Worm (Caenorhabditis elegans) whole organism, L4 larva: ENCODE measurements around the gene ugt-14.
A peak's percentile ranks its signal among the peaks of the same experiment; 100 is the strongest.

Source experiments
- F10B5.3 ChIP-seq: sonication (generic microtip); optimal IDR thresholded peaks from 2 replicates; lab custom pipeline; 2016; ENCODE audit warnings: mild to moderate bottlenecking, missing genetic modification characterization, missing compliant biosample characterization
- F26F4.8 ChIP-seq: fragments of 200-800 bp; sonication (Bioruptor generic); conservative IDR thresholded peaks from 2 replicates; pipeline ENCODE4 v1.3.6; 2022; ENCODE audit warnings: missing genetic modification characterization, missing compliant biosample characterization
- F44E2.7 ChIP-seq: fragments of 200-800 bp; sonication (Bioruptor generic); IDR thresholded peaks from 2 replicates; pipeline ENCODE4 v2.1.2; 2022; ENCODE audit warnings: missing genetic modification characterization, missing compliant biosample characterization
- R02D3.7 ChIP-seq: fragments of 150-350 bp; sonication (generic microtip); optimal IDR thresholded peaks from 3 replicates; lab custom pipeline; 2014; ENCODE audit warnings: missing biosample characterization, missing genetic modification characterization
- Y105C5A.15 ChIP-seq: fragments of 200-800 bp; sonication (Bioruptor generic); IDR thresholded peaks from 2 replicates; pipeline ENCODE4 v1.3.6; 2022; ENCODE audit warnings: missing genetic modification characterization, missing compliant biosample characterization
- Y48G9A.11 ChIP-seq: fragments of 200-800 bp; sonication (Bioruptor generic); IDR thresholded peaks from 2 replicates; pipeline ENCODE4 v1.3.6; 2022; ENCODE audit warnings: missing genetic modification reagents, missing genetic modification characterization, missing compliant biosample characterization
- Y5F2A.4 ChIP-seq: fragments of 200-800 bp; sonication (Bioruptor generic); optimal IDR thresholded peaks from 2 replicates; lab custom pipeline; 2018; ENCODE audit warnings: mild to moderate bottlenecking, missing genetic modification characterization, missing compliant biosample characterization
- aha-1 ChIP-seq: fragments of 150-350 bp; peaks from one replicate; lab custom pipeline; 2014; ENCODE audit warnings: missing biosample characterization, missing genetic modification characterization
- arid-1 ChIP-seq: fragments of 200-800 bp; sonication (Bioruptor generic); conservative IDR thresholded peaks from 2 replicates; pipeline ENCODE4 v1.3.6; 2022; ENCODE audit warnings: missing genetic modification reagents, missing genetic modification characterization, missing compliant biosample characterization
- attf-4 ChIP-seq: sonication (generic microtip); optimal IDR thresholded peaks from 3 replicates; lab custom pipeline; 2017; ENCODE audit warnings: missing biosample characterization, missing genetic modification characterization
- ceh-82 ChIP-seq: sonication (generic microtip); optimal IDR thresholded peaks from 2 replicates; lab custom pipeline; 2017; ENCODE audit warnings: missing biosample characterization, missing genetic modification characterization
- daf-16 ChIP-seq, 3 experiments: sonication (generic microtip); optimal IDR thresholded peaks; 2 replicates each; lab custom pipeline; 2016 to 2017; ENCODE audit warnings: missing genetic modification characterization in 3 of 3, missing genetic modification reagents in 3 of 3, mild to moderate bottlenecking in 2 of 3, missing compliant biosample characterization in 2 of 3, missing biosample characterization in 1 of 3, moderate library complexity in 1 of 3
- daf-8 ChIP-seq: fragments of 200-800 bp; sonication (Bioruptor generic); IDR thresholded peaks from 2 replicates; pipeline ENCODE4 v1.3.6; 2022; ENCODE audit warnings: missing genetic modification characterization, missing compliant biosample characterization
- dmd-6 ChIP-seq: fragments of 200-800 bp; sonication (Bioruptor generic); IDR thresholded peaks from 2 replicates; pipeline ENCODE4 v1.3.6; 2022; ENCODE audit warnings: missing genetic modification reagents, missing genetic modification characterization, missing compliant biosample characterization
- dve-1 ChIP-seq: sonication (generic microtip); optimal IDR thresholded peaks from 2 replicates; lab custom pipeline; 2017; ENCODE audit warnings: antibody characterized with exemption, mild to moderate bottlenecking, missing genetic modification characterization, missing compliant biosample characterization; ENCODE audit not compliant: insufficient read depth
- egl-27 ChIP-seq: sonication (generic microtip); optimal IDR thresholded peaks from 3 replicates; lab custom pipeline; 2017; ENCODE audit warnings: missing biosample characterization, missing genetic modification reagents, missing genetic modification characterization
- fos-1 ChIP-seq: fragments of 150-350 bp; optimal IDR thresholded peaks from 2 replicates; lab custom pipeline; 2014; ENCODE audit warnings: missing biosample characterization, missing genetic modification characterization
- hlh-11 ChIP-seq: fragments of 200-800 bp; sonication (Bioruptor generic); optimal IDR thresholded peaks from 2 replicates; lab custom pipeline; 2018; ENCODE audit warnings: mild to moderate bottlenecking, missing genetic modification characterization, missing compliant biosample characterization
- hlh-30 ChIP-seq: sonication (generic microtip); optimal IDR thresholded peaks from 2 replicates; lab custom pipeline; 2017; ENCODE audit warnings: antibody characterized with exemption, mild to moderate bottlenecking, missing genetic modification characterization, missing compliant biosample characterization; ENCODE audit not compliant: insufficient read depth
- lin-1 ChIP-seq: fragments of 200-800 bp; sonication (Bioruptor generic); IDR thresholded peaks from 2 replicates; pipeline ENCODE4 v1.3.6; 2022; ENCODE audit warnings: missing genetic modification reagents, missing genetic modification characterization, missing compliant biosample characterization
- madf-9 ChIP-seq: fragments of 200-800 bp; sonication (Bioruptor generic); conservative IDR thresholded peaks from 2 replicates; pipeline ENCODE4 v1.3.6; 2022; ENCODE audit warnings: missing genetic modification reagents, missing genetic modification characterization, missing compliant biosample characterization
- mdl-1 ChIP-seq, 2 experiments: fragments of 150-350 bp in 1 of 2; sonication (generic microtip) in 1 of 2; optimal IDR thresholded peaks; 2 replicates each; lab custom pipeline; 2014 to 2017; ENCODE audit warnings: missing biosample characterization in 2 of 2, missing genetic modification characterization in 2 of 2
- mdt-29 ChIP-seq: fragments of 200-800 bp; sonication (Bioruptor generic); IDR thresholded peaks from 2 replicates; pipeline ENCODE4 v1.3.6; 2022; ENCODE audit warnings: missing genetic modification reagents, missing genetic modification characterization, missing compliant biosample characterization
- mes-2 ChIP-seq: sonication (generic microtip); optimal IDR thresholded peaks from 2 replicates; lab custom pipeline; 2016; ENCODE audit warnings: missing genotype, mild to moderate bottlenecking, missing genetic modification characterization, missing compliant biosample characterization; ENCODE audit not compliant: poor library complexity, severe bottlenecking
- nhr-25 ChIP-seq: sonication (generic microtip); optimal IDR thresholded peaks from 2 replicates; lab custom pipeline; 2017; ENCODE audit warnings: missing genetic modification characterization, mild to moderate bottlenecking, missing compliant biosample characterization, antibody characterized with exemption, moderate library complexity, borderline replicate concordance; ENCODE audit not compliant: insufficient read depth
- nhr-28 ChIP-seq: fragments of 150-350 bp; optimal IDR thresholded peaks from 2 replicates; lab custom pipeline; 2014; ENCODE audit warnings: missing biosample characterization, missing genetic modification characterization
- nhr-41 ChIP-seq: fragments of 200-800 bp; sonication (Bioruptor generic); IDR thresholded peaks from 2 replicates; pipeline ENCODE4 v1.3.6; 2022; ENCODE audit warnings: missing genetic modification reagents, missing genetic modification characterization, missing compliant biosample characterization
- nhr-48 ChIP-seq: sonication (generic microtip); optimal IDR thresholded peaks from 2 replicates; lab custom pipeline; 2016; ENCODE audit warnings: mild to moderate bottlenecking, missing genetic modification characterization, missing compliant biosample characterization
- nhr-77 ChIP-seq: fragments of 150-350 bp; optimal IDR thresholded peaks from 2 replicates; lab custom pipeline; 2014; ENCODE audit warnings: missing biosample characterization, missing genetic modification characterization
- pha-4 ChIP-seq, 2 experiments: fragments of 150-350 bp in 1 of 2; fragments of 200-800 bp in 1 of 2; sonication (Bioruptor generic) in 1 of 2; IDR thresholded peaks in 1 of 2; optimal IDR thresholded peaks in 1 of 2; 2 replicates each; pipeline versions ENCODE4 v1.3.6 to Lab custom; 2014 to 2022; ENCODE audit warnings: missing genetic modification characterization in 2 of 2, missing genetic modification reagents in 2 of 2, missing biosample characterization in 1 of 2, missing compliant biosample characterization in 1 of 2
- php-3 ChIP-seq: fragments of 200-800 bp; sonication (Bioruptor generic); IDR thresholded peaks from 2 replicates; pipeline ENCODE4 v1.3.6; 2022; ENCODE audit warnings: missing genetic modification reagents, missing genetic modification characterization, missing compliant biosample characterization
- pqm-1 ChIP-seq: sonication (generic microtip); optimal IDR thresholded peaks from 2 replicates; lab custom pipeline; 2017; ENCODE audit warnings: missing biosample characterization, missing genetic modification characterization
- unc-130 ChIP-seq: sonication (generic microtip); optimal IDR thresholded peaks from 2 replicates; lab custom pipeline; 2016; ENCODE audit warnings: missing genetic modification reagents, missing genetic modification characterization, missing compliant biosample characterization
- zip-11 ChIP-seq: fragments of 200-800 bp; sonication (Bioruptor generic); IDR thresholded peaks from 2 replicates; pipeline ENCODE4 v1.3.6; 2022; ENCODE audit warnings: missing genetic modification characterization, missing compliant biosample characterization
- zip-2 ChIP-seq: fragments of 150-350 bp; optimal IDR thresholded peaks from 2 replicates; lab custom pipeline; 2014; ENCODE audit warnings: missing biosample characterization, missing genetic modification characterization
- ztf-11 ChIP-seq: fragments of 150-350 bp; optimal IDR thresholded peaks from 2 replicates; lab custom pipeline; 2014; ENCODE audit warnings: missing biosample characterization, missing genetic modification characterization

ugt-14 gene

ce11 chrV:4912313-4912712 is 6.3 kb downstream of the ugt-14 start, which contains the start of gene H23N18.5 (continued):
- TF ChIP-seq R02D3.7 (tag; lab: Kevin White, UChicago) (no peak), arid-1 (GFP tag; lab: Robert Waterston, UW) (no peak), dmd-6 (GFP tag; lab: Robert Waterston, UW) (no peak), mdl-1 (tag; optimal IDR thresholded peaks at IDR 0.05; lab: Kevin White, UChicago) (peak in 1 of 2 experiments; percentile 33), Y5F2A.4 (no peak), unc-130 (GFP tag; lab: Kevin White, UChicago) (no peak), lin-1 (GFP tag; lab: Robert Waterston, UW) (no peak), aha-1 (peak; percentile 32), hlh-30 (tag; lab: Kevin White, UChicago) (no peak), pqm-1 (tag; lab: Kevin White, UChicago) (no peak), madf-9 (no peak), ztf-11 (tag; lab: Kevin White, UChicago) (no peak), ceh-82 (tag; lab: Kevin White, UChicago) (no peak), daf-16 (GFP tag; optimal IDR thresholded peaks at IDR 0.05; lab: Kevin White, UChicago) (no peak), daf-16 (tag; optimal IDR thresholded peaks at IDR 0.05; lab: Kevin White, UChicago) (no peak), fos-1 (tag; lab: Kevin White, UChicago) (no peak), Y48G9A.11 (GFP tag; lab: Robert Waterston, UW) (no peak), mes-2 (tag; lab: Kevin White, UChicago) (no peak)

DNA sequence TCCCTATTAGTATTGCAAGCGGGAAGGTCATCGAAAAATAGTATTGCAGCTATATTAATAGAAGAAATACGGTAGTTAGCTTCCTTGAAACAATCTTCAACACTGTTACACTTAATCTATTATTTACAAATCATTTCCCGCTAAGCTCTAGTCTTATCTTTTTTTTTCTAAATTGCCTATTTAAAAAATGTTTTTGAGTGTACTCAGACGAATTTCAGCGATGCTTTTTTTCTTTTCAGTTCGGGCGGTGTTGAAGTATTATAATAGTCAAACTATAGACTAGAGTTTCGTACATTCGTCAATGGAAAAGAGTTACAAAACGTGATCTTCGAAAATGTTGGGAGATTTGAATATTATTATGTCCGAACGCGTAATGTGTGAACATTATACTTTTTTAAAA is 7.8 kb downstream of the ugt-14 start:
- TF ChIP-seq ceh-82 (tag; lab: Kevin White, UChicago) (no peak), mdt-29 (GFP tag; lab: Robert Waterston, UW) (no peak), F26F4.8 (no peak), attf-4 (tag; lab: Kevin White, UChicago) (no peak), dve-1 (tag; lab: Kevin White, UChicago) (no peak), R02D3.7 (tag; lab: Kevin White, UChicago) (no peak), nhr-41 (GFP tag; lab: Robert Waterston, UW) (no peak), zip-11 (GFP tag; lab: Robert Waterston, UW) (no peak), egl-27 (no peak), daf-8 (GFP tag; lab: Robert Waterston, UW) (no peak), pha-4 (GFP tag; IDR thresholded peaks at IDR 0.05; lab: Robert Waterston, UW) (no peak), pha-4 (tag; optimal IDR thresholded peaks at IDR 0.05; lab: Kevin White, UChicago) (no peak), zip-2 (no peak), nhr-25 (no peak), F44E2.7 (GFP tag; lab: Robert Waterston, UW) (no peak), Y5F2A.4 (no peak), F10B5.3 (no peak), nhr-77 (tag; lab: Kevin White, UChicago) (no peak), Y105C5A.15 (GFP tag; lab: Robert Waterston, UW) (no peak), daf-16 (GFP tag; optimal IDR thresholded peaks at IDR 0.05; lab: Kevin White, UChicago) (no peak), daf-16 (tag; optimal IDR thresholded peaks at IDR 0.05; lab: Kevin White, UChicago) (no peak), php-3 (GFP tag; lab: Robert Waterston, UW) (no peak)

- TF ChIP-seq nhr-48 (tag; lab: Kevin White, UChicago) (no peak), dmd-6 (GFP tag; lab: Robert Waterston, UW) (0 out of 2 replicates have a peak, but pooled peaks have one; percentile 9), ceh-82 (tag; lab: Kevin White, UChicago) (no peak), hlh-11 (tag; lab: Kevin White, UChicago) (peak; percentile 28), nhr-28 (tag; lab: Kevin White, UChicago) (peak; percentile 69), aha-1 (peak; percentile 4), pqm-1 (tag; lab: Kevin White, UChicago) (peak; percentile 77), php-3 (GFP tag; lab: Robert Waterston, UW) (peak; percentile 48; the same call in 1 of the 2 replicates)
Measured at ce11 chrV:4914879-4915278, 8.8 kb downstream of the ugt-14 start, which contains the start of gene H23N18.6. H23N18.6 (minus strand) TSS chrV:4915079.
